Fruit fly (Drosophila melanogaster) whole organism, embryonic: ENCODE measurements around the gene Gs2.

Source experiments
- CG12071 ChIP-seq: fragments of 200-800 bp; sonication (Bioruptor generic); optimal IDR thresholded peaks from 3 replicates; lab custom pipeline; 2018; ENCODE audit warnings: missing biosample characterization, mild to moderate bottlenecking, missing genetic modification characterization
- CG12299 ChIP-seq: fragments of 200-800 bp; sonication (Bioruptor generic); optimal IDR thresholded peaks from 2 replicates; lab custom pipeline; 2018; ENCODE audit warnings: missing biosample characterization, mild to moderate bottlenecking, missing genetic modification characterization
- CG13624 ChIP-seq: fragments of 200-800 bp; sonication (Bioruptor generic); optimal IDR thresholded peaks from 2 replicates; lab custom pipeline; 2016; ENCODE audit warnings: missing biosample characterization, missing genetic modification characterization
- CG14050 ChIP-seq: fragments of 200-800 bp; sonication (Bioruptor generic); IDR thresholded peaks from 3 replicates; pipeline ENCODE4 v1.3.6; 2022; ENCODE audit warnings: missing biosample characterization, missing genetic modification characterization
- CG17802 ChIP-seq: fragments of 200-800 bp; sonication (Bioruptor generic); optimal IDR thresholded peaks from 2 replicates; lab custom pipeline; 2018; ENCODE audit warnings: missing biosample characterization, mild to moderate bottlenecking, missing genetic modification characterization, moderate library complexity
- CG18619 ChIP-seq: fragments of 200-800 bp; sonication (Bioruptor generic); optimal IDR thresholded peaks from 3 replicates; lab custom pipeline; 2017; ENCODE audit warnings: missing biosample characterization, mild to moderate bottlenecking, missing genetic modification characterization
- CG2678 ChIP-seq: fragments of 200-800 bp; sonication (Bioruptor generic); optimal IDR thresholded peaks from 3 replicates; lab custom pipeline; 2019; ENCODE audit warnings: missing biosample characterization, mild to moderate bottlenecking, missing genetic modification characterization, moderate library complexity
- CG34376 ChIP-seq: fragments of 200-800 bp; sonication (Bioruptor generic); optimal IDR thresholded peaks from 2 replicates; lab custom pipeline; 2018; ENCODE audit warnings: missing biosample characterization, mild to moderate bottlenecking, missing genetic modification characterization
- CG34422 ChIP-seq: fragments of 200-800 bp; sonication (Bioruptor generic); IDR thresholded peaks from 3 replicates; pipeline ENCODE4 v1.3.6; 2022; ENCODE audit warnings: missing biosample characterization, missing genetic modification characterization
- CG3847 ChIP-seq: fragments of 200-800 bp; sonication (Bioruptor generic); IDR thresholded peaks from 2 replicates; pipeline ENCODE4 v1.3.6; 2022; ENCODE audit warnings: missing biosample characterization, missing genetic modification characterization
- CG6272 ChIP-seq: fragments of 200-800 bp; sonication (Bioruptor generic); IDR thresholded peaks from 2 replicates; pipeline ENCODE4 v1.3.6; 2022; ENCODE audit warnings: missing biosample characterization, missing genetic modification characterization
- CG7987 ChIP-seq: fragments of 200-800 bp; sonication (Bioruptor generic); optimal IDR thresholded peaks from 2 replicates; lab custom pipeline; 2018; ENCODE audit warnings: missing biosample characterization, mild to moderate bottlenecking, missing genetic modification characterization, moderate library complexity
- CG8388 ChIP-seq: fragments of 200-800 bp; sonication (Bioruptor generic); optimal IDR thresholded peaks from 2 replicates; lab custom pipeline; 2019; ENCODE audit warnings: missing biosample characterization, mild to moderate bottlenecking, missing genetic modification characterization, moderate library complexity
- Dad ChIP-seq: fragments of 200-800 bp; sonication (Bioruptor generic); optimal IDR thresholded peaks from 3 replicates; lab custom pipeline; 2016; ENCODE audit warnings: missing biosample characterization, missing genetic modification characterization
- Dref ChIP-seq: fragments of 200-800 bp; sonication (Bioruptor generic); IDR thresholded peaks from 2 replicates; pipeline ENCODE4 v1.3.6; 2022; ENCODE audit warnings: missing biosample characterization, missing genetic modification characterization
- Elba2 ChIP-seq: fragments of 200-800 bp; sonication (Bioruptor generic); optimal IDR thresholded peaks from 3 replicates; lab custom pipeline; 2016; ENCODE audit warnings: missing biosample characterization, missing genetic modification characterization
- Gsc ChIP-seq: fragments of 200-800 bp; sonication (Bioruptor generic); IDR thresholded peaks from 2 replicates; pipeline ENCODE4 v1.3.6; 2022; ENCODE audit warnings: missing biosample characterization, missing genetic modification characterization
- H2.0 ChIP-seq: fragments of 200-800 bp; sonication (Bioruptor generic); IDR thresholded peaks from 2 replicates; pipeline ENCODE4 v1.3.6; 2022; ENCODE audit warnings: missing biosample characterization, missing genetic modification characterization
- HLH4C ChIP-seq: fragments of 200-800 bp; sonication (Bioruptor generic); IDR thresholded peaks from 3 replicates; pipeline ENCODE4 v1.3.6; 2022; ENCODE audit warnings: missing biosample characterization, missing genetic modification characterization; ENCODE audit not compliant: partially characterized antibody
- Lhr ChIP-seq: fragments of 200-800 bp; sonication (Bioruptor generic); optimal IDR thresholded peaks from 3 replicates; lab custom pipeline; 2017; ENCODE audit warnings: mild to moderate bottlenecking, missing biosample characterization, missing genetic modification reagents, missing genetic modification characterization
- NFAT ChIP-seq: fragments of 200-800 bp; sonication (Bioruptor generic); IDR thresholded peaks from 2 replicates; pipeline ENCODE4 v1.3.6; 2022; ENCODE audit warnings: missing biosample characterization, missing genetic modification characterization
- NfI ChIP-seq: fragments of 200-800 bp; sonication (Bioruptor generic); optimal IDR thresholded peaks from 3 replicates; lab custom pipeline; 2018; ENCODE audit warnings: missing biosample characterization, mild to moderate bottlenecking, missing genetic modification characterization, moderate library complexity
- PHDP ChIP-seq: fragments of 200-800 bp; sonication (Bioruptor generic); optimal IDR thresholded peaks from 3 replicates; lab custom pipeline; 2018; ENCODE audit warnings: missing biosample characterization, mild to moderate bottlenecking, missing genetic modification characterization, moderate library complexity
- Side ChIP-seq: fragments of 200-800 bp; sonication (Bioruptor generic); optimal IDR thresholded peaks from 2 replicates; lab custom pipeline; 2016; ENCODE audit warnings: missing biosample characterization, missing genetic modification characterization
- Sry-δ ChIP-seq: fragments of 200-800 bp; sonication (Bioruptor generic); optimal IDR thresholded peaks from 2 replicates; lab custom pipeline; 2016; ENCODE audit warnings: missing biosample characterization, missing genetic modification characterization
- Trl ChIP-seq, 3 experiments: fragments of >200 bp in 2 of 3; fragments of 200-800 bp in 1 of 3; sonication (Bioruptor generic) in 1 of 3; optimal IDR thresholded peaks; 2 replicates in 1 of 3; 3 replicates in 2 of 3; lab custom pipeline; 2016 to 2017; ENCODE audit warnings: missing biosample characterization in 1 of 3, missing genetic modification characterization in 1 of 3
- YL-1 ChIP-seq: fragments of 200-800 bp; sonication (Bioruptor generic); optimal IDR thresholded peaks from 3 replicates; lab custom pipeline; 2017; ENCODE audit warnings: missing biosample characterization, mild to moderate bottlenecking, missing genetic modification characterization
- aop ChIP-seq: fragments of 200-800 bp; sonication (Bioruptor generic); IDR thresholded peaks from 2 replicates; pipeline ENCODE4 v1.3.6; 2022; ENCODE audit warnings: missing biosample characterization, missing genetic modification characterization
- bbx ChIP-seq: fragments of 200-800 bp; sonication (Bioruptor generic); IDR thresholded peaks from 2 replicates; pipeline ENCODE4 v1.3.6; 2022; ENCODE audit warnings: missing biosample characterization, missing genetic modification characterization; ENCODE audit not compliant: partially characterized antibody
- croc ChIP-seq: fragments of 200-800 bp; sonication (Bioruptor generic); conservative IDR thresholded peaks from 3 replicates; pipeline ENCODE4 v1.3.6; 2022; ENCODE audit warnings: missing biosample characterization, missing genetic modification characterization
- cwo ChIP-seq: fragments of 200-800 bp; sonication (Bioruptor generic); optimal IDR thresholded peaks from 3 replicates; lab custom pipeline; 2017; ENCODE audit warnings: missing biosample characterization, missing genetic modification characterization, mild to moderate bottlenecking, moderate library complexity, missing genetic modification reagents
- dpn ChIP-seq, 2 experiments: fragments of 200-800 bp; sonication (Bioruptor generic); optimal IDR thresholded peaks; 3 replicates each; lab custom pipeline; 2016; ENCODE audit warnings: missing biosample characterization in 2 of 2, missing genetic modification characterization in 2 of 2
- fd64A ChIP-seq: fragments of 200-800 bp; sonication (Bioruptor generic); optimal IDR thresholded peaks from 3 replicates; lab custom pipeline; 2018; ENCODE audit warnings: missing biosample characterization, mild to moderate bottlenecking, missing genetic modification characterization
- fd96Cb ChIP-seq: fragments of 200-800 bp; sonication (Bioruptor generic); optimal IDR thresholded peaks from 2 replicates; lab custom pipeline; 2018; ENCODE audit warnings: missing biosample characterization, mild to moderate bottlenecking, missing genetic modification characterization, moderate library complexity
- grau ChIP-seq: fragments of 200-800 bp; optimal IDR thresholded peaks from 3 replicates; lab custom pipeline; 2019; ENCODE audit warnings: missing biosample characterization, mild to moderate bottlenecking, missing genetic modification characterization, moderate library complexity
- gsb ChIP-seq: fragments of 200-800 bp; sonication (Bioruptor generic); IDR thresholded peaks from 2 replicates; pipeline ENCODE4 v1.3.6; 2022; ENCODE audit warnings: missing biosample characterization, missing genetic modification characterization
- lab ChIP-seq: fragments of 200-800 bp; sonication (Bioruptor generic); optimal IDR thresholded peaks from 3 replicates; lab custom pipeline; 2017; ENCODE audit warnings: missing biosample characterization, missing genetic modification characterization, mild to moderate bottlenecking, moderate library complexity, missing genetic modification reagents
- lov ChIP-seq, 2 experiments: fragments of 200-800 bp in 1 of 2; fragments of >200 bp in 1 of 2; sonication (Bioruptor generic) in 1 of 2; IDR thresholded peaks in 1 of 2; optimal IDR thresholded peaks in 1 of 2; 2 replicates in 1 of 2; 3 replicates in 1 of 2; pipeline versions ENCODE4 v1.3.6 to Lab custom; 2017 to 2022; ENCODE audit warnings: missing biosample characterization in 1 of 2, missing genetic modification characterization in 1 of 2
- maf-S ChIP-seq: fragments of 200-800 bp; sonication (Bioruptor generic); optimal IDR thresholded peaks from 2 replicates; lab custom pipeline; 2016; ENCODE audit warnings: missing biosample characterization, missing genetic modification characterization
- mirr ChIP-seq: fragments of 200-800 bp; sonication (Bioruptor generic); optimal IDR thresholded peaks from 3 replicates; lab custom pipeline; 2018; ENCODE audit warnings: missing biosample characterization, mild to moderate bottlenecking, missing genetic modification characterization
- org-1 ChIP-seq: fragments of 200-800 bp; sonication (Bioruptor generic); optimal IDR thresholded peaks from 2 replicates; lab custom pipeline; 2017; ENCODE audit warnings: missing biosample characterization, missing genetic modification characterization
- pros ChIP-seq: fragments of 200-800 bp; sonication (Bioruptor generic); optimal IDR thresholded peaks from 3 replicates; lab custom pipeline; 2019; ENCODE audit warnings: missing biosample characterization, mild to moderate bottlenecking, missing genetic modification characterization, moderate library complexity
- run ChIP-seq: fragments of 200-800 bp; sonication (Bioruptor generic); optimal IDR thresholded peaks from 3 replicates; lab custom pipeline; 2018; ENCODE audit warnings: missing biosample characterization, mild to moderate bottlenecking, missing genetic modification characterization
- sc ChIP-seq, 3 experiments: fragments of >200 bp in 2 of 3; fragments of 200-800 bp in 1 of 3; sonication (Bioruptor generic) in 1 of 3; optimal IDR thresholded peaks; 2 replicates in 2 of 3; 3 replicates in 1 of 3; lab custom pipeline; 2017; ENCODE audit warnings: mild to moderate bottlenecking in 1 of 3, missing biosample characterization in 1 of 3, missing genetic modification characterization in 1 of 3, missing genetic modification reagents in 1 of 3
- slou ChIP-seq: fragments of 200-800 bp; sonication (Bioruptor generic); optimal IDR thresholded peaks from 3 replicates; lab custom pipeline; 2016; ENCODE audit warnings: missing biosample characterization, missing genetic modification characterization
- tup ChIP-seq: fragments of 200-800 bp; sonication (Bioruptor generic); optimal IDR thresholded peaks from 2 replicates; lab custom pipeline; 2016; ENCODE audit warnings: missing biosample characterization, mild to moderate bottlenecking, missing genetic modification characterization, moderate library complexity
- zfh2 ChIP-seq: fragments of 200-800 bp; sonication (Bioruptor generic); optimal IDR thresholded peaks from 2 replicates; lab custom pipeline; 2016; ENCODE audit warnings: missing biosample characterization, missing genetic modification characterization

Gene Gs2

DNA sequence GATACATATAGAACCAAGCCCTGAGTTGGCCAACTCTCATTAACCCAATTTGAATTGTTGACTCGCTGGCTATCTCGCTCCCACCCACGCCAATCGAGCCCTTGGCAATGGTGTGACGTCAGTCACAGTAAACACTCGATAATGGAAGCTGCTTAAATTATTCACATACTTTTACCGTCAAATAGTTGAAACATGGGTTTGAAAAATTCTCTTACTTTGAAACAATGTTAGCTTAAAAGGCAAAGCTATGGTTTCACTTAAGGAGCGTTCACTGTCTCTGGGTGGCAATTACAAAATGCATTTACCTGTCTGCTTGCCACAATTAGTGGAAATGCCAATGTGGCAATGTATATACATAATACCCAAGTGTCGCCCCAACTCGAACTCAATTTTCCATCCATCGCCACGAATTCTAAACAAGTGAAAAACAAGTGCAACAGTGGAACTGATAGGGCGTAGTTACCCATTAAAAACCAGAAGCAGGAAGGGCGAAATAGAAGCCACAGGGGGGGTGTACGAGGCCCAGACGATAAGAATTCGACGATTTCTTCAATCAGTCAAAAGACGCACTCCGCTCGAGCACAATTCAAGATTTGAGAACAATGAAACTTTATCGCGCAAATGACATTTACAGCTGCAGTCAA is 27.0 kb downstream of the Gs2 start (continued):
- TF ChIP-seq fd96Cb (tag; lab: Kevin White, UChicago) (peak; percentile 85), run (tag; lab: Kevin White, UChicago) (peak; percentile 48), Dref (GFP tag; lab: Robert Waterston, UW) (no peak), Gsc (GFP tag; lab: Robert Waterston, UW) (peak; percentile 69), zfh2 (peak; percentile 80), bbx (GFP tag; lab: Robert Waterston, UW) (no peak), fd64A (peak; percentile 75), maf-S (GFP tag; lab: Kevin White, UChicago) (peak; percentile 70), CG8388 (GFP tag; lab: Kevin White, UChicago) (peak; percentile 80), Side (GFP tag; lab: Kevin White, UChicago) (peak; percentile 85), Sry-δ (GFP tag; lab: Kevin White, UChicago) (peak; percentile 49), CG6272 (peak; percentile 71), CG7987 (GFP tag; lab: Kevin White, UChicago) (peak; percentile 73), croc (GFP tag; lab: Robert Waterston, UW) (peak; percentile 68), lov (optimal IDR thresholded peaks at IDR 0.05; lab: Kevin White, UChicago) (no peak), lov (GFP tag; IDR thresholded peaks at IDR 0.05; lab: Robert Waterston, UW) (peak; percentile 51; the same call in 1 of the 3 replicates), CG12071 (GFP tag; lab: Kevin White, UChicago) (peak; percentile 88), Elba2 (GFP tag; lab: Kevin White, UChicago) (peak; percentile 73), grau (tag; lab: Kevin White, UChicago) (peak; percentile 97), NfI (GFP tag; lab: Kevin White, UChicago) (peak; percentile 88), pros (GFP tag; lab: Kevin White, UChicago) (no peak), YL-1 (GFP tag; lab: Kevin White, UChicago) (peak; percentile 13), gsb (GFP tag; lab: Robert Waterston, UW) (peak; percentile 77), CG3847 (GFP tag; lab: Robert Waterston, UW) (peak; percentile 82), CG34376 (GFP tag; lab: Kevin White, UChicago) (peak; percentile 68), CG18619 (GFP tag; lab: Kevin White, UChicago) (peak; percentile 85), CG34422 (GFP tag; lab: Robert Waterston, UW) (peak; percentile 91), cwo (GFP tag; lab: Kevin White, UChicago) (peak; percentile 77), CG13624 (GFP tag; lab: Kevin White, UChicago) (peak; percentile 82), NFAT (GFP tag; lab: Robert Waterston, UW) (peak; percentile 72), HLH4C (no peak), lab (peak; percentile 92), PHDP (tag; lab: Kevin White, UChicago) (peak; percentile 85), org-1 (GFP tag; lab: Kevin White, UChicago) (peak; percentile 78), slou (GFP tag; lab: Kevin White, UChicago) (peak; percentile 27), CG12299 (peak; percentile 73), Lhr (peak; percentile 37), sc (optimal IDR thresholded peaks at IDR 0.05; lab: Kevin White, UChicago) (no peak), sc (GFP tag; optimal IDR thresholded peaks at IDR 0.05; lab: Kevin White, UChicago) (peak; percentile 29), tup (GFP tag; lab: Kevin White, UChicago) (peak; percentile 75), dpn (GFP tag; optimal IDR thresholded peaks at IDR 0.05; lab: Kevin White, UChicago) (peak; percentile 85 to 88), CG2678 (tag; lab: Kevin White, UChicago) (peak; percentile 89), H2.0 (peak; percentile 85), Dad (GFP tag; lab: Kevin White, UChicago) (peak; percentile 83), CG17802 (peak; percentile 60), aop (GFP tag; lab: Robert Waterston, UW) (peak; percentile 60; the same call in 1 of the 2 replicates), mirr (GFP tag; lab: Kevin White, UChicago) (peak; percentile 86), CG14050 (peak; percentile 81), Trl (optimal IDR thresholded peaks at IDR 0.05; lab: Kevin White, UChicago) (no peak), Trl (GFP tag; optimal IDR thresholded peaks at IDR 0.05; lab: Kevin White, UChicago) (peak; percentile 83)
